Worm (Caenorhabditis elegans) whole organism, midembryonic: ENCODE results near the gene hosl-1.

Experiments used
- T22C8.4 ChIP-seq: fragments of 200-800 bp; sonication (Bioruptor generic); IDR thresholded peaks from 2 replicates; pipeline ENCODE4 v1.3.6; 2022; ENCODE audit warnings: missing genetic modification characterization, missing compliant biosample characterization
- cog-1 ChIP-seq: sonication (generic microtip); optimal IDR thresholded peaks from 2 replicates; lab custom pipeline; 2016; ENCODE audit warnings: missing genetic modification characterization, missing compliant biosample characterization
- flt-1 ChIP-seq: fragments of 200-800 bp; sonication (Bioruptor generic); IDR thresholded peaks from 2 replicates; pipeline ENCODE4 v1.3.6; 2022; ENCODE audit warnings: missing genetic modification characterization, missing compliant biosample characterization
- klf-2 ChIP-seq: fragments of 200-800 bp; sonication (Bioruptor generic); conservative IDR thresholded peaks from 2 replicates; pipeline ENCODE4 v1.3.6; 2022; ENCODE audit warnings: missing genetic modification reagents, missing genetic modification characterization, missing compliant biosample characterization
- med-1 ChIP-seq: sonication (generic microtip); optimal IDR thresholded peaks from 2 replicates; lab custom pipeline; 2017; ENCODE audit warnings: missing genetic modification characterization, mild to moderate bottlenecking, missing compliant biosample characterization, antibody characterized with exemption, missing genetic modification reagents; ENCODE audit not compliant: insufficient read depth
- ref-1 ChIP-seq: fragments of 200-800 bp; sonication (Bioruptor generic); conservative IDR thresholded peaks from 2 replicates; pipeline ENCODE4 v1.3.6; 2022; ENCODE audit warnings: missing genetic modification reagents, missing genetic modification characterization, missing compliant biosample characterization
- tab-1 ChIP-seq: fragments of 200-800 bp; sonication (Bioruptor generic); IDR thresholded peaks from 2 replicates; pipeline ENCODE4 v1.3.6; 2022; ENCODE audit warnings: missing genetic modification characterization, missing compliant biosample characterization
- ztf-23 ChIP-seq: fragments of 200-800 bp; sonication (Bioruptor generic); IDR thresholded peaks from 2 replicates; pipeline ENCODE4 v1.3.6; 2022; ENCODE audit warnings: missing genetic modification reagents, missing genetic modification characterization, missing compliant biosample characterization
- ztf-29 ChIP-seq: fragments of 200-800 bp; sonication (Bioruptor generic); IDR thresholded peaks from 2 replicates; pipeline ENCODE4 v1.3.6; 2022; ENCODE audit warnings: missing genetic modification reagents, missing genetic modification characterization, missing compliant biosample characterization

The hosl-1 gene

ce11 chrX:4673165-4673756, 36.3 kb downstream of the hosl-1 start, which contains the start of gene tmem-135:
TSS of gene tmem-135 (plus strand) at chrX:4673706.
- TF ChIP-seq ref-1 (GFP tag; lab: Robert Waterston, UW) (no peak), flt-1 (GFP tag; lab: Robert Waterston, UW) (no peak), med-1 (GFP tag; lab: Kevin White, UChicago) (no peak), tab-1 (GFP tag; lab: Robert Waterston, UW) (no peak), ztf-29 (GFP tag; lab: Robert Waterston, UW) (no peak), cog-1 (tag; lab: Kevin White, UChicago) (no peak), T22C8.4 (no peak), ztf-23 (no peak), klf-2 (GFP tag; lab: Robert Waterston, UW) (no peak)

DNA sequence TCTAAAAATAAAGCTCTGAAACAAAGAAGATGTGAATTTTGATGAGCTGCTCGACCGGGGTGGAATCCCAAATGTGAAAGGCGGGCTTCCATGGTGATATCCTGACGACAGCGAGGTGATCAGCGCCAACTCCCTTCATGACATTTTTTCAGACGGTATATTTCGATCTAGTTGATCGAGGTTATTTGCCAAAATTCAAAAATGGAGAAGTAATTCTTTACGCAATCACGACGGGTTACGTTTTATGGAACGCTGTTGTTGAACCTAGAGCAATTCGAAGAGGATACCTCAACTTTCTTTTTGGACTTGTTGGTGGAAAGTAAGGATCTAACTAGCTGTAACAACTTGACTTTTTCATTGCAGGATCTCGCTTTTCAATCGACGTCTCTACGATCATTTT, 39.8 kb downstream of the hosl-1 start:
- TF ChIP-seq ztf-29 (GFP tag; lab: Robert Waterston, UW): no peak
- no peak for TF ChIP-seq tab-1 (GFP tag; lab: Robert Waterston, UW)
- no peak for TF ChIP-seq cog-1 (tag; lab: Kevin White, UChicago)
- no peak for TF ChIP-seq flt-1 (GFP tag; lab: Robert Waterston, UW)
- no peak for TF ChIP-seq ref-1 (GFP tag; lab: Robert Waterston, UW)
- TF ChIP-seq ztf-23: no peak
- no peak for TF ChIP-seq med-1 (GFP tag; lab: Kevin White, UChicago)
- no peak for TF ChIP-seq klf-2 (GFP tag; lab: Robert Waterston, UW)
- no peak for TF ChIP-seq T22C8.4

DNA sequence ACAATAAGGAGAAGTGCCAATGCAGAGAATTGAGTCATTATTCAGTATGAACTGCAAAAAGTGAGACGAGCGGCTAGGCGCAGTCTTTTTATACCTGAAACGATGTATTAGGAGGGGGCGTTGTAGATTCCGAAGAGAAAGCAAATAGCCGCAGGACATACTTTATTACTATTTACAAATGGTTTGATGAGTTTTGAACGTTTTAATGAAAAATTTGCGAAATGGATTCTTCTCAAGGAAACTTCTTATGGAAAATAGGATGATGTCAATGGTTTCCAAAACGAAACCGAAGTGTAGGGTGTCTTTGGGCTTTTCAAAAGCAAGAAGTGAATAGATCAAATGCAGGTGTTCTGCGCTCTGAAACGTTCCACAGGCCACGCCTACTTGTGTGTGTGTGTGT, 41.1 kb downstream of the hosl-1 start, which contains the start of gene flp-11:
Gene flp-11 (minus strand): TSS at position 101 of the 400 bp plus-strand sequence.
- TF ChIP-seq klf-2 (GFP tag; lab: Robert Waterston, UW) (no peak), med-1 (GFP tag; lab: Kevin White, UChicago) (no peak), ref-1 (GFP tag; lab: Robert Waterston, UW) (no peak), ztf-23 (no peak)

DNA sequence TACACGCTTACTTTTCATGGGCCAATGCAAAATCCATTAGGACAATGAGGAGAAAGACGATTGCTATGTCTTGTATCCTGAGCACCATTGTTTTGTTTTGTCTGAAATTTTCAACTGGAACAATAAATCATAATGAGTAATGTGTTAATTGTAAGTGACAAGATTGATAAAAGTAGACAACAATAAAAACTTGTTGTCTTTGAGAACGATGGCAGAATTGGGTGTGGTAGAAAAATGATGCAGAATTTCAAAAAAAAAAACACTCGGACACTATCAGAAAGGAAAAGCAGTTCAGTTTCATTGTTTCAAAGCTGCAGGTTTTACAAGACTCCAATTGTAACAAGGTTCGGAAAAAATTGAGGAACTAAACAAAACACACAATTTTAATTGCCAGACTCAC, 45.7 kb downstream of the hosl-1 start, which contains the start of gene K02G10.15:
Gene K02G10.15 (minus strand): TSS at position 101 of the 400 bp plus-strand sequence.
- TF ChIP-seq flt-1 (GFP tag; lab: Robert Waterston, UW) (no peak), tab-1 (GFP tag; lab: Robert Waterston, UW) (no peak), ref-1 (GFP tag; lab: Robert Waterston, UW) (no peak), cog-1 (tag; lab: Kevin White, UChicago) (no peak), ztf-29 (GFP tag; lab: Robert Waterston, UW) (no peak), T22C8.4 (no peak), klf-2 (GFP tag; lab: Robert Waterston, UW) (no peak), ztf-23 (no peak), med-1 (GFP tag; lab: Kevin White, UChicago) (no peak)

ce11 chrX:4685579-4685978, 48.7 kb downstream of the hosl-1 start:
- no peak for TF ChIP-seq ztf-29 (GFP tag; lab: Robert Waterston, UW)
- TF ChIP-seq med-1 (GFP tag; lab: Kevin White, UChicago): no peak
- no peak for TF ChIP-seq flt-1 (GFP tag; lab: Robert Waterston, UW)
- TF ChIP-seq cog-1 (tag; lab: Kevin White, UChicago): no peak
- no peak for TF ChIP-seq ztf-23

DNA sequence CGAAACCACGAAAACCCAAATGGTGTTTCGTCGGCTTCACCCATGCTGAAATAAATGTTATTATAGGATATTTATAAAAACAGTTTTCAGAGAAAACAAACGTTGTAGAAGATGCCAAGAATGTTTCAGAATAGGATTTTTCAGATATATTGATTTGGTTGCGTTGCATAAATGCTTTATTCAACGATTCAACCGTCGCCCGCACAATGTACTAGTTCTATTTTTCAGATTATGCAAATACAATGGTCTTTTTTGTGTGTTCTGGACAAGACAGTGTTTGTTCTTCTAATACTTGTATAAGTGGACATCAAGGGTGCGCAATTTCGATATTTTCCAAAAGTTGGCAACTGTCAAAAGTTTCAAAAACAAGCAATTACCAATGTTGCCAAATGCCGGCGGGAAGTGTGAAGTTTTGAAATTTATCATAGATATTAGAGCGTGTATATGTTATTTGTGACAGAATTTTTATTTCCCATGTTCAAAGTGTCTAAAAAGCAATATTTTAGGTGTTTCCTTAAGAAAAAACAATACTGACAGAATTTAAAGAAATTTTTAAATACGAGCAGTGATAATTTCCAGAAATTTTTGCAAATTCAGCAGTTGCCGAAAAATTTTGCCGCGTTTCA, 54.3 kb downstream of the hosl-1 start, which contains the start of gene K02G10.5:
Gene K02G10.5 (minus strand): TSS at position 51 of the 626 bp plus-strand sequence.
- no peak for TF ChIP-seq flt-1 (GFP tag; lab: Robert Waterston, UW)
- no peak for TF ChIP-seq klf-2 (GFP tag; lab: Robert Waterston, UW)
- TF ChIP-seq ref-1 (GFP tag; lab: Robert Waterston, UW): no peak
- TF ChIP-seq tab-1 (GFP tag; lab: Robert Waterston, UW): no peak
- TF ChIP-seq cog-1 (tag; lab: Kevin White, UChicago): no peak
- no peak for TF ChIP-seq T22C8.4
- TF ChIP-seq ztf-29 (GFP tag; lab: Robert Waterston, UW): no peak
- TF ChIP-seq ztf-23: no peak
- no peak for TF ChIP-seq med-1 (GFP tag; lab: Kevin White, UChicago)
